Worm (Caenorhabditis elegans) whole organism, L3 larva: ENCODE results near the gene str-103.

ENCODE experiments used
- lin-15B ChIP-seq: fragments of 150-350 bp; optimal IDR thresholded peaks from 2 replicates; lab custom pipeline; 2014; ENCODE audit warnings: missing biosample characterization, missing genetic modification characterization
- lsy-12 ChIP-seq: sonication (generic microtip); optimal IDR thresholded peaks from 2 replicates; lab custom pipeline; 2016; ENCODE audit warnings: mild to moderate bottlenecking, missing genetic modification characterization, missing compliant biosample characterization
- nhr-23 ChIP-seq: fragments of 150-350 bp; optimal IDR thresholded peaks from 2 replicates; lab custom pipeline; 2014; ENCODE audit warnings: missing biosample characterization, missing genetic modification reagents, missing genetic modification characterization
- nhr-76 ChIP-seq: fragments of 150-350 bp; sonication (generic microtip); optimal IDR thresholded peaks from 5 replicates; lab custom pipeline; 2014; ENCODE audit warnings: missing biosample characterization, missing genetic modification characterization
- sea-2 ChIP-seq: fragments of 150-350 bp; sonication (generic microtip); optimal IDR thresholded peaks from 4 replicates; lab custom pipeline; 2014; ENCODE audit warnings: missing biosample characterization, missing genetic modification reagents, missing genetic modification characterization
- skn-1 ChIP-seq: fragments of 150-350 bp; optimal IDR thresholded peaks from 2 replicates; lab custom pipeline; 2014; ENCODE audit warnings: missing biosample characterization, missing genetic modification characterization
- snpc-4 ChIP-seq: fragments of 150-350 bp; optimal IDR thresholded peaks from 2 replicates; lab custom pipeline; 2014; ENCODE audit warnings: missing biosample characterization, missing genetic modification characterization
- zag-1 ChIP-seq: fragments of 150-350 bp; optimal IDR thresholded peaks from 2 replicates; lab custom pipeline; 2014; ENCODE audit warnings: missing biosample characterization, missing genetic modification characterization

DNA sequence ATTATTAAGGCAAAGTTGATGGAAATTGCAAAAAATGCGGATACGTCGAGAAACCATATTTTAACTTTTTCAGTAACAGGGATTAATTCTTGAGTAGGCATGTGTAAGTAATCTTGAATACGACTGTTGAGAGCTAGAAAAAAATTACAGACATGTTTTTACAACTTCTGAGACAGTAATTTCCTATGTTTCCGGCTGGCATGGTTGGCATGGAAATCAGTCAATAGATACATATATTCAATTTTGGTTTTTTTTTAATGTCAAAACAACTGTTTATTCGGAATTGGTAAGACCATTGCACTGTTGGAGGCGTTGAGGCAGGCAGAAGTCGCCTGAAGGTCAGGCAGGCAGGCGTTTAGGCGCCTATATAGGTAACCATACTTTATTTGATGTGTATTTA is 34.9 kb upstream of the str-103 start, which contains the start of gene str-254:
- no peak for TF ChIP-seq zag-1 (tag; lab: Kevin White, UChicago)
- no peak for TF ChIP-seq nhr-76 (tag; lab: Kevin White, UChicago)
- no peak for TF ChIP-seq nhr-23 (tag; lab: Kevin White, UChicago)
- no peak for TF ChIP-seq sea-2 (GFP tag; lab: Kevin White, UChicago)
- TF ChIP-seq lin-15B (tag; lab: Kevin White, UChicago), result no peak
- no peak for TF ChIP-seq lsy-12
- no peak for TF ChIP-seq skn-1 (tag; lab: Kevin White, UChicago)
- TF ChIP-seq snpc-4 (tag; lab: Kevin White, UChicago), result no peak
